Fruit fly (Drosophila melanogaster): ENCODE results near the gene MnM.

Gene MnM

DNA sequence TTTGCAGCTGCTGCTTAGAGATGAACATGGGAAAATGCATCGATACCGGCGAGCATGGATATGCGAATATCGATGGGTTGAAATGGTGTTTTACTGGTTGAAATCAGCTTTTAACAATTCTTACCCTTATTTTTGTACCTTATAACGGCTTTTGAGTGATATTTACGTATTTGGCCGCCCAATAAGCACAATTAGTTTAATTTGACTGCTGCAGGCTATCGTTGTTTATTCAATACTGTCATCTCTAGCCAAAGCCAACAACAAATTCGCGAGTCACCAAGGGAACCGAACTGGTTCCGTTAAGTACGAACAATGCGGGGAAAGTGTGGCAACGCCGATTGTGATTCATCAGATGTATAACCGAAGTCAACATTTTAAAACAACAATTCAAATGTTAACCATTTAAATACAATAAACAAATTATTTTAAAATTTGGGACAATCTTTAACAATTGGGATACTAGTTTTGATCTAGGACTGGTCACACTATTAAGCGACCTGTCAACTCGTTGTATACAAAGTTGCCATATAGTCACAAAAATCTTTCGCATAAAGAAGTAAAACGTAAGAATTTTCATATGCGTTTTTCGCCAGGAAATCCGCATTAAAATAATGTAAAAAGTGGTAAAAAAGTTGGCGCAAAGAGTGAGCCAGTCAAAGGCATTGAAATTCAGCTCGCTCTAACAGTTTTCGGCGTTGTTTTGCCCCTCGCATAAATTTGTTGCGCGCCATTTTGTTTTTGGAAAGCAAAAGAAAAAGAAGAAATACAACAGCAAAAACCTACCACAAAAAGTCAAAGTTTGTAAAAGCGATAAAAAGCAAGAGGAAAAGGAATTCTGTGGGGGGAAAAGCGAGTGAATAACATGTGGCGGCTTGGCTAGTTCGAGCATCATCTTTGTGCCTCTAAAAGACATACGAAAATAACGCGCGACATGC, 30.0 kb downstream of the MnM start, which contains the start of the genes Usp5 and BtbVII (continued):
- TF ChIP-seq unpg (GFP tag; optimal IDR thresholded peaks at IDR 0.05), result peak; percentile 51
- no peak for TF ChIP-seq HHEX (GFP tag; optimal IDR thresholded peaks at IDR 0.05)
- peak; percentile 34 for TF ChIP-seq Nf-YB (GFP tag; optimal IDR thresholded peaks at IDR 0.05)
- peak; percentile 1 for TF ChIP-seq CG4854 (GFP tag; optimal IDR thresholded peaks at IDR 0.05)
- TF ChIP-seq gro (GFP tag; optimal IDR thresholded peaks at IDR 0.05), result peak; percentile 53
- TF ChIP-seq tin (GFP tag; optimal IDR thresholded peaks at IDR 0.05), result peak; percentile 63
- peak; percentile 47 to 49 for TF ChIP-seq Hr51 (GFP tag; optimal IDR thresholded peaks at IDR 0.05)
- peak; percentile 81 for TF ChIP-seq Antp (GFP tag; optimal IDR thresholded peaks at IDR 0.05)
- peak; percentile 16 for TF ChIP-seq exex (tag; optimal IDR thresholded peaks at IDR 0.05)
- peak in 1 of 2 experiments; percentile 61 for TF ChIP-seq tll (GFP tag; optimal IDR thresholded peaks at IDR 0.05)
- TF ChIP-seq CG16779 (GFP tag; IDR thresholded peaks at IDR 0.05), result no peak
- TF ChIP-seq CG6175 (GFP tag; IDR thresholded peaks at IDR 0.05), result no peak
- peak; percentile 64 for TF ChIP-seq sug (tag; optimal IDR thresholded peaks at IDR 0.05)
- peak; percentile 6 for TF ChIP-seq CG30431 (GFP tag; optimal IDR thresholded peaks at IDR 0.05)
- TF ChIP-seq phol (tag; optimal IDR thresholded peaks at IDR 0.05), result peak; percentile 98
- TF ChIP-seq ranshi (GFP tag; IDR thresholded peaks at IDR 0.05), result no peak
- peak; percentile 73 for TF ChIP-seq CG14710 (tag; optimal IDR thresholded peaks at IDR 0.05)
- TF ChIP-seq CG9727 (GFP tag; optimal IDR thresholded peaks at IDR 0.05), result peak; percentile 65
- no peak for TF ChIP-seq Poxn (GFP tag; IDR thresholded peaks at IDR 0.05)
- TF ChIP-seq nerfin-2 (GFP tag; IDR thresholded peaks at IDR 0.05; ENCODE audit: partially characterized antibody), result peak; percentile 85
- TF ChIP-seq cato (GFP tag; optimal IDR thresholded peaks at IDR 0.05; ENCODE audit: borderline replicate concordance), result peak; percentile 27
- peak; percentile 100 for TF ChIP-seq CG15514 (GFP tag; optimal IDR thresholded peaks at IDR 0.05)
- TF ChIP-seq MESR4 (GFP tag; optimal IDR thresholded peaks at IDR 0.05), result peak; percentile 56
- peak; percentile 34 for TF ChIP-seq caup (GFP tag; optimal IDR thresholded peaks at IDR 0.05; ENCODE audit: severe bottlenecking)
- peak; percentile 28 for TF ChIP-seq Ssrp (tag; optimal IDR thresholded peaks at IDR 0.05)
- no peak for TF ChIP-seq Nf-YA (GFP tag; IDR thresholded peaks at IDR 0.05)
- peak in 1 of 2 experiments; percentile 11 for TF ChIP-seq insv (GFP tag; optimal IDR thresholded peaks at IDR 0.05)
- peak; percentile 48; the same call in 1 of the 2 replicates for TF ChIP-seq CG11247 (GFP tag; IDR thresholded peaks at IDR 0.05)
- peak; percentile 55 for TF ChIP-seq pnt (GFP tag; optimal IDR thresholded peaks at IDR 0.05)
- peak; percentile 64 for TF ChIP-seq slbo (GFP tag; IDR thresholded peaks at IDR 0.05)
- peak; percentile 78 for TF ChIP-seq Ets97D (GFP tag; optimal IDR thresholded peaks at IDR 0.05)
- TF ChIP-seq Deaf1 (tag; optimal IDR thresholded peaks at IDR 0.05), result no peak
- TF ChIP-seq CG9609 (GFP tag; optimal IDR thresholded peaks at IDR 0.05), result peak; percentile 54
- TF ChIP-seq TFAM (GFP tag; optimal IDR thresholded peaks at IDR 0.05), result no peak
- TF ChIP-seq Ada2b (GFP tag; IDR thresholded peaks at IDR 0.05), result peak; percentile 51
- TF ChIP-seq CG9797 (GFP tag; optimal IDR thresholded peaks at IDR 0.05), result peak; percentile 81
- TF ChIP-seq dmrt11E (tag; optimal IDR thresholded peaks at IDR 0.05), result peak; percentile 55
- no peak for TF ChIP-seq ab (GFP tag; optimal IDR thresholded peaks at IDR 0.05)
- peak; percentile 61 for TF ChIP-seq jumu (GFP tag; optimal IDR thresholded peaks at IDR 0.05)
- peak; percentile 96 for TF ChIP-seq knrl (GFP tag; IDR thresholded peaks at IDR 0.05; ENCODE audit: partially characterized antibody)
- peak; percentile 72 for TF ChIP-seq Lhr (GFP tag; optimal IDR thresholded peaks at IDR 0.05)
- peak; percentile 90 for TF ChIP-seq mld (GFP tag; IDR thresholded peaks at IDR 0.05; ENCODE audit: partially characterized antibody)
- TF ChIP-seq CG10209 (GFP tag; optimal IDR thresholded peaks at IDR 0.05), result peak; percentile 56
- TF ChIP-seq Tbp (GFP tag; optimal IDR thresholded peaks at IDR 0.05), result no peak
- no peak for TF ChIP-seq bowl (GFP tag; IDR thresholded peaks at IDR 0.05)
- peak; percentile 49; the same call in 1 of the 2 replicates for TF ChIP-seq CG42726 (GFP tag; IDR thresholded peaks at IDR 0.05; ENCODE audit: partially characterized antibody)
- TF ChIP-seq pho (GFP tag; optimal IDR thresholded peaks at IDR 0.05), result peak; percentile 57
